Worm (Caenorhabditis elegans): Measurements from ENCODE around the gene Y20C6A.4.

DNA sequence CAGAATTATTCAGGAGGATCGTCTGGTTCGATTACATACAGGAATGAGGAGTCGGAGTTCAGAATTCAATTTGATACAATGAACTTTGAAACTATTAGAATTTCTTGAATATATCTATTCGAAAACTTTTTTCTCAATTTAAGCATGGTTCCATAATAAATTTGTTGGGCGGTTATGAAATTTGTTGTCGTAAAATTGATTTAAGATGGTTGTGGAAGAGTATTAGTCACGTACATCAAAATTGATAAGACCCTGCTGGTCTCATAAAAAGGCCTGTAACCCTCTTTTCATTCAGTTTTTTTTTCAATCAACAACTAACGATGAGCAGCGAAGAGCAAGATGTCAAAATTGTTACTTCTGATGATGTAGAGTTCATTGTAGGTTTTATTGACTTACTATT, 32.4 kb upstream of the Y20C6A.4 start, which contains the start of gene skr-5:
- no peak for TF ChIP-seq B0310.2 (tag; optimal IDR thresholded peaks at IDR 0.05)
- TF ChIP-seq ama-1 (optimal IDR thresholded peaks at IDR 0.05): no peak

All from whole organism, early embryonic.